Worm (Caenorhabditis elegans) whole organism, late embryonic: ENCODE measurements around the gene cdk-1.

Source experiments
- C08G9.2 ChIP-seq: sonication (generic microtip); optimal IDR thresholded peaks from 2 replicates; lab custom pipeline; 2016; ENCODE audit warnings: mild to moderate bottlenecking, missing genetic modification characterization, moderate library complexity, missing compliant biosample characterization
- C38D4.7 ChIP-seq: fragments of 200-800 bp; sonication (Bioruptor generic); optimal IDR thresholded peaks from 2 replicates; lab custom pipeline; 2018; ENCODE audit warnings: mild to moderate bottlenecking, missing genetic modification characterization, moderate library complexity, missing compliant biosample characterization
- ama-1 ChIP-seq: fragments of 150-350 bp; optimal IDR thresholded peaks from 2 replicates; lab custom pipeline; 2014
- dve-1 ChIP-seq: sonication (generic microtip); optimal IDR thresholded peaks from 2 replicates; lab custom pipeline; 2017; ENCODE audit warnings: antibody characterized with exemption, mild to moderate bottlenecking, missing genetic modification characterization, missing compliant biosample characterization
- fkh-10 ChIP-seq: fragments of 150-350 bp; optimal IDR thresholded peaks from 2 replicates; lab custom pipeline; 2014; ENCODE audit warnings: missing biosample characterization, missing genetic modification reagents, missing genetic modification characterization
- lin-11 ChIP-seq: fragments of 200-800 bp; sonication (Bioruptor generic); optimal IDR thresholded peaks from 2 replicates; lab custom pipeline; 2018; ENCODE audit warnings: mild to moderate bottlenecking, missing genetic modification characterization, missing compliant biosample characterization
- madf-2 ChIP-seq: sonication (generic microtip); optimal IDR thresholded peaks from 2 replicates; lab custom pipeline; 2017; ENCODE audit warnings: missing genetic modification characterization, missing compliant biosample characterization
- nhr-11 ChIP-seq: fragments of 150-350 bp; optimal IDR thresholded peaks from 2 replicates; lab custom pipeline; 2014; ENCODE audit warnings: missing biosample characterization, missing genetic modification characterization
- pqm-1 ChIP-seq: sonication (generic microtip); optimal IDR thresholded peaks from 2 replicates; lab custom pipeline; 2016; ENCODE audit warnings: missing genetic modification characterization, missing compliant biosample characterization
- tbx-7 ChIP-seq: sonication (generic microtip); optimal IDR thresholded peaks from 2 replicates; lab custom pipeline; 2016; ENCODE audit warnings: missing genotype, missing genetic modification characterization, missing compliant biosample characterization
- unc-3 ChIP-seq, 2 experiments: fragments of 200-800 bp in 1 of 2; sonication (Bioruptor generic) in 1 of 2; sonication (generic microtip) in 1 of 2; conservative IDR thresholded peaks in 1 of 2; optimal IDR thresholded peaks in 1 of 2; 2 replicates each; pipeline versions ENCODE4 v1.3.6 to Lab custom; 2016 to 2022; ENCODE audit warnings: missing compliant biosample characterization in 2 of 2, missing genetic modification characterization in 2 of 2, missing genetic modification reagents in 1 of 2
- ztf-16 ChIP-seq: sonication (generic microtip); optimal IDR thresholded peaks from 2 replicates; lab custom pipeline; 2017; ENCODE audit warnings: missing genetic modification characterization, missing compliant biosample characterization

DNA sequence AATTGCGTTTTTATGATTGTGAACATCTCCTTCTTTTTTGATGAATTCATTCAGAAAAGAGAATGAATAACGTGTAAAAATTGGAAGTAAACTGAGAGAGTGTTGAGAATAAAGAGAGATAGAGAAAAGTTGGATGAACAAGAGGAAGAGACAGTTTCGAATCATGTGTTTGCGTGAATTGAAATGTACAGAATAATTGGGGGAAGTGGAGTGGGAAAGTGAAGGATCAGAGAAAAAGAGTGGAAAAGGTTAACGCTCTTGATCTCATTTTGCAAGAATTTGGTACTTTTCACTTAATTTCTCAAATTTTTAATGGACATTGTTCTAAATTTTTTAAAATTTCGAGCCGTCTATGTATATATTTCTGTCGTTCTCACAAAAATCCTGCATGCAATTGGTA is 13.9 kb upstream of the cdk-1 start:
- no peak for TF ChIP-seq nhr-11
- no peak for TF ChIP-seq pqm-1
- no peak for TF ChIP-seq unc-3 (GFP tag; conservative IDR thresholded peaks at IDR 0.05; lab: Robert Waterston, UW)
- no peak for TF ChIP-seq unc-3 (tag; optimal IDR thresholded peaks at IDR 0.05; lab: Kevin White, UChicago)
- no peak for TF ChIP-seq C08G9.2
- TF ChIP-seq fkh-10 (GFP tag; lab: Kevin White, UChicago) = no peak
- TF ChIP-seq ztf-16 (tag; lab: Kevin White, UChicago) = no peak
- no peak for TF ChIP-seq madf-2 (tag; lab: Kevin White, UChicago)
- no peak for TF ChIP-seq tbx-7 (tag; lab: Kevin White, UChicago)
- no peak for TF ChIP-seq ama-1 (lab: Kevin White, UChicago)
- no peak for TF ChIP-seq lin-11
- TF ChIP-seq C38D4.7 = no peak
- no peak for TF ChIP-seq dve-1 (tag; lab: Kevin White, UChicago)
